Worm (Caenorhabditis elegans) whole organism, young adult: ENCODE data around the gene T01D1.4.

Source experiments
- B0261.1 ChIP-seq: sonication (generic microtip); optimal IDR thresholded peaks from 2 replicates; lab custom pipeline; 2016; ENCODE audit warnings: mild to moderate bottlenecking, missing genetic modification characterization, moderate library complexity, missing compliant biosample characterization
- B0336.3 ChIP-seq: fragments of 200-800 bp; sonication (Bioruptor generic); IDR thresholded peaks from 2 replicates; pipeline ENCODE4 v1.3.6; 2022; ENCODE audit warnings: missing genetic modification characterization, missing compliant biosample characterization
- C06A6.2 ChIP-seq: fragments of 200-800 bp; sonication (Bioruptor generic); conservative IDR thresholded peaks from 2 replicates; pipeline ENCODE4 v1.3.6; 2022; ENCODE audit warnings: missing genetic modification characterization, missing compliant biosample characterization
- F23B12.7 ChIP-seq: sonication (generic microtip); optimal IDR thresholded peaks from 2 replicates; lab custom pipeline; 2017; ENCODE audit warnings: missing genetic modification characterization, mild to moderate bottlenecking, missing compliant biosample characterization, antibody characterized with exemption, moderate library complexity; ENCODE audit not compliant: insufficient read depth
- F39B2.1 ChIP-seq: fragments of 200-800 bp; sonication (Bioruptor generic); IDR thresholded peaks from 2 replicates; pipeline ENCODE4 v1.3.6; 2022; ENCODE audit warnings: missing genetic modification reagents, missing genetic modification characterization, missing compliant biosample characterization
- F55B11.4 ChIP-seq: sonication (generic microtip); optimal IDR thresholded peaks from 2 replicates; lab custom pipeline; 2016; ENCODE audit warnings: missing compliant biosample characterization, missing genetic modification characterization, borderline replicate concordance; ENCODE audit not compliant: insufficient read depth
- F57A8.1 ChIP-seq: fragments of 200-800 bp; sonication (Bioruptor generic); optimal IDR thresholded peaks from 2 replicates; lab custom pipeline; 2018; ENCODE audit warnings: mild to moderate bottlenecking, missing genetic modification characterization, moderate library complexity, missing compliant biosample characterization
- F57C9.4 ChIP-seq: sonication (generic microtip); optimal IDR thresholded peaks from 2 replicates; lab custom pipeline; 2017; ENCODE audit warnings: mild to moderate bottlenecking, missing genetic modification characterization, missing compliant biosample characterization
- T07F8.4 ChIP-seq: sonication (generic microtip); optimal IDR thresholded peaks from 2 replicates; lab custom pipeline; 2016; ENCODE audit warnings: mild to moderate bottlenecking, missing genetic modification characterization, moderate library complexity, missing compliant biosample characterization
- ama-1 ChIP-seq, 3 experiments: fragments of 150-350 bp in 1 of 3; sonication (generic microtip) in 2 of 3; optimal IDR thresholded peaks; 2 replicates each; lab custom pipeline; 2014 to 2018; ENCODE audit warnings: missing biosample characterization in 2 of 3, missing genetic modification characterization in 2 of 3, missing genetic modification reagents in 2 of 3
- aptf-2 ChIP-seq: fragments of 200-800 bp; sonication (Bioruptor generic); conservative IDR thresholded peaks from 2 replicates; pipeline ENCODE4 v1.3.6; 2022; ENCODE audit warnings: missing genetic modification reagents, missing genetic modification characterization, missing compliant biosample characterization
- aptf-3 ChIP-seq: fragments of 200-800 bp; sonication (Bioruptor generic); IDR thresholded peaks from 2 replicates; pipeline ENCODE4 v1.3.6; 2022; ENCODE audit warnings: missing genetic modification characterization, missing compliant biosample characterization
- bed-2 ChIP-seq: fragments of 200-800 bp; sonication (Bioruptor generic); IDR thresholded peaks from 2 replicates; pipeline ENCODE4 v1.3.6; 2022; ENCODE audit warnings: missing genetic modification reagents, missing genetic modification characterization, missing compliant biosample characterization
- ccch-3 ChIP-seq: fragments of 200-800 bp; sonication (Bioruptor generic); optimal IDR thresholded peaks from 2 replicates; lab custom pipeline; 2018; ENCODE audit warnings: mild to moderate bottlenecking, missing genetic modification characterization, missing compliant biosample characterization
- cebp-1 ChIP-seq, 2 experiments: fragments of 200-800 bp in 1 of 2; sonication (Bioruptor generic) in 1 of 2; sonication (generic microtip) in 1 of 2; IDR thresholded peaks in 1 of 2; optimal IDR thresholded peaks in 1 of 2; 2 replicates each; pipeline versions ENCODE4 v1.3.6 to Lab custom; 2017 to 2022; ENCODE audit warnings: missing compliant biosample characterization in 2 of 2, missing genetic modification characterization in 2 of 2, mild to moderate bottlenecking in 1 of 2, missing genetic modification reagents in 1 of 2, moderate library complexity in 1 of 2
- ceh-100 ChIP-seq: fragments of 200-800 bp; sonication (Bioruptor generic); IDR thresholded peaks from 2 replicates; pipeline ENCODE4 v1.3.6; 2022; ENCODE audit warnings: missing genetic modification reagents, missing genetic modification characterization, missing compliant biosample characterization
- ceh-91 ChIP-seq: fragments of 200-800 bp; sonication (Bioruptor generic); IDR thresholded peaks from 2 replicates; pipeline ENCODE4 v1.3.6; 2022; ENCODE audit warnings: missing genetic modification reagents, missing genetic modification characterization, missing compliant biosample characterization
- chd-7 ChIP-seq: sonication (generic microtip); optimal IDR thresholded peaks from 2 replicates; lab custom pipeline; 2016; ENCODE audit warnings: mild to moderate bottlenecking, missing genetic modification characterization, moderate library complexity, missing compliant biosample characterization
- die-1 ChIP-seq: sonication (generic microtip); optimal IDR thresholded peaks from 2 replicates; lab custom pipeline; 2016; ENCODE audit warnings: missing genotype, mild to moderate bottlenecking, missing genetic modification characterization, missing compliant biosample characterization
- dox-1 ChIP-seq: fragments of 200-800 bp; sonication (Bioruptor generic); IDR thresholded peaks from 2 replicates; pipeline ENCODE4 v1.3.6; 2022; ENCODE audit warnings: missing genetic modification reagents, missing genetic modification characterization, missing compliant biosample characterization
- him-1 ChIP-seq: sonication (generic microtip); optimal IDR thresholded peaks from 2 replicates; lab custom pipeline; 2016; ENCODE audit warnings: missing genotype, missing genetic modification reagents, missing genetic modification characterization, missing compliant biosample characterization
- hlh-26 ChIP-seq: fragments of 200-800 bp; sonication (Bioruptor generic); conservative IDR thresholded peaks from 2 replicates; pipeline ENCODE4 v1.3.6; 2022; ENCODE audit warnings: missing genetic modification reagents, missing genetic modification characterization, missing compliant biosample characterization
- hmg-20 ChIP-seq: fragments of 200-800 bp; sonication (Bioruptor generic); IDR thresholded peaks from 2 replicates; pipeline ENCODE4 v1.3.6; 2022; ENCODE audit warnings: missing genetic modification reagents, missing genetic modification characterization, missing compliant biosample characterization
- hsf-1 ChIP-seq: fragments of 200-800 bp; sonication (Bioruptor generic); IDR thresholded peaks from 2 replicates; pipeline ENCODE4 v1.3.6; 2022; ENCODE audit warnings: missing genetic modification reagents, missing genetic modification characterization, missing compliant biosample characterization
- lag-1 ChIP-seq: fragments of 200-800 bp; sonication (Bioruptor generic); IDR thresholded peaks from 2 replicates; pipeline ENCODE4 v1.3.6; 2022; ENCODE audit warnings: missing genetic modification reagents, missing genetic modification characterization, missing compliant biosample characterization
- let-526 ChIP-seq: fragments of 200-800 bp; sonication (Bioruptor generic); IDR thresholded peaks from 2 replicates; pipeline ENCODE4 v1.3.6; 2022; ENCODE audit warnings: missing genetic modification reagents, missing genetic modification characterization, missing compliant biosample characterization
- lir-1 ChIP-seq: fragments of 200-800 bp; sonication (Bioruptor generic); conservative IDR thresholded peaks from 2 replicates; pipeline ENCODE4 v1.3.6; 2022; ENCODE audit warnings: missing genetic modification reagents, missing genetic modification characterization, missing compliant biosample characterization
- lsy-27 ChIP-seq: sonication (generic microtip); optimal IDR thresholded peaks from 2 replicates; lab custom pipeline; 2017; ENCODE audit warnings: missing genetic modification characterization, mild to moderate bottlenecking, missing compliant biosample characterization, antibody characterized with exemption, missing genotype, borderline replicate concordance; ENCODE audit not compliant: insufficient read depth
- madf-8 ChIP-seq: fragments of 200-800 bp; sonication (Bioruptor generic); conservative IDR thresholded peaks from 2 replicates; pipeline ENCODE4 v1.3.6; 2022; ENCODE audit warnings: missing genetic modification reagents, missing genetic modification characterization, missing compliant biosample characterization
- mes-4 ChIP-seq: sonication (generic microtip); optimal IDR thresholded peaks from 2 replicates; lab custom pipeline; 2016; ENCODE audit warnings: missing genotype, missing genetic modification characterization, missing compliant biosample characterization
- mxl-1 ChIP-seq: sonication (generic microtip); optimal IDR thresholded peaks from 2 replicates; lab custom pipeline; 2016; ENCODE audit warnings: missing genetic modification characterization, missing compliant biosample characterization
- nfya-1 ChIP-seq: sonication (generic microtip); optimal IDR thresholded peaks from 2 replicates; lab custom pipeline; 2017; ENCODE audit warnings: antibody characterized with exemption, missing compliant biosample characterization, missing genetic modification characterization, borderline replicate concordance; ENCODE audit not compliant: insufficient read depth
- nhr-179 ChIP-seq: sonication (generic microtip); optimal IDR thresholded peaks from 2 replicates; lab custom pipeline; 2016; ENCODE audit warnings: mild to moderate bottlenecking, missing genetic modification characterization, missing compliant biosample characterization
- pbrm-1 ChIP-seq: fragments of 200-800 bp; sonication (Bioruptor generic); IDR thresholded peaks from 2 replicates; pipeline ENCODE4 v1.3.6; 2022; ENCODE audit warnings: missing genetic modification reagents, missing genetic modification characterization, missing compliant biosample characterization
- pha-4 ChIP-seq: fragments of 150-350 bp; sonication (generic microtip); optimal IDR thresholded peaks from 2 replicates; lab custom pipeline; 2014; ENCODE audit warnings: missing biosample characterization, missing genetic modification reagents, missing genetic modification characterization
- rpc-1 ChIP-seq, 2 experiments: fragments of 150-350 bp in 1 of 2; sonication (generic microtip) in 1 of 2; optimal IDR thresholded peaks; 2 replicates each; lab custom pipeline; 2014 to 2018; ENCODE audit warnings: missing biosample characterization in 1 of 2, missing genetic modification characterization in 1 of 2, missing genetic modification reagents in 1 of 2, missing genotype in 1 of 2
- sdz-38 ChIP-seq: sonication (generic microtip); optimal IDR thresholded peaks from 2 replicates; lab custom pipeline; 2016; ENCODE audit warnings: missing genotype, missing genetic modification characterization, missing compliant biosample characterization
- snpc-4 ChIP-seq, 5 experiments: fragments of 150-350 bp in 1 of 5; sonication (generic microtip) in 4 of 5; optimal IDR thresholded peaks; 2 replicates each; lab custom pipeline; 2014 to 2018; ENCODE audit warnings: missing genetic modification characterization in 5 of 5, missing biosample characterization in 3 of 5, antibody characterized with exemption in 2 of 5, mild to moderate bottlenecking in 2 of 5, missing compliant biosample characterization in 2 of 5, missing genotype in 2 of 5, moderate library complexity in 2 of 5, missing genetic modification reagents in 1 of 5
- sptf-2 ChIP-seq: fragments of 200-800 bp; sonication (Bioruptor generic); optimal IDR thresholded peaks from 2 replicates; lab custom pipeline; 2018; ENCODE audit warnings: mild to moderate bottlenecking, missing genetic modification characterization, missing compliant biosample characterization
- tbp1 ChIP-seq: fragments of 200-800 bp; sonication (Bioruptor generic); optimal IDR thresholded peaks from 2 replicates; lab custom pipeline; 2018; ENCODE audit warnings: mild to moderate bottlenecking, missing genetic modification characterization, missing compliant biosample characterization
- tlf-1 ChIP-seq: fragments of 200-800 bp; sonication (Bioruptor generic); optimal IDR thresholded peaks from 2 replicates; lab custom pipeline; 2018; ENCODE audit warnings: mild to moderate bottlenecking, missing genetic modification characterization, missing compliant biosample characterization
- unc-62 ChIP-seq: fragments of 150-350 bp; optimal IDR thresholded peaks from 2 replicates; lab custom pipeline; 2014; ENCODE audit warnings: missing biosample characterization, missing genetic modification reagents, missing genetic modification characterization
- xnd-1 ChIP-seq: sonication (generic microtip); optimal IDR thresholded peaks from 2 replicates; lab custom pipeline; 2016; ENCODE audit warnings: missing genotype, missing genetic modification reagents, missing genetic modification characterization, missing compliant biosample characterization
- zfh-2 ChIP-seq: fragments of 200-800 bp; sonication (Bioruptor generic); conservative IDR thresholded peaks from 2 replicates; pipeline ENCODE4 v1.3.6; 2022; ENCODE audit warnings: missing genetic modification reagents, missing genetic modification characterization, missing compliant biosample characterization
- ztf-18 ChIP-seq: sonication (generic microtip); optimal IDR thresholded peaks from 2 replicates; lab custom pipeline; 2016; ENCODE audit warnings: missing genotype, mild to moderate bottlenecking, missing genetic modification characterization, missing compliant biosample characterization
- ztf-26 ChIP-seq: sonication (generic microtip); optimal IDR thresholded peaks from 2 replicates; lab custom pipeline; 2017; ENCODE audit warnings: missing genetic modification characterization, missing compliant biosample characterization
- ztf-28 ChIP-seq: fragments of 200-800 bp; sonication (Bioruptor generic); IDR thresholded peaks from 2 replicates; pipeline ENCODE4 v1.3.6; 2022; ENCODE audit warnings: missing genetic modification reagents, missing genetic modification characterization, missing compliant biosample characterization

Gene T01D1.4

DNA sequence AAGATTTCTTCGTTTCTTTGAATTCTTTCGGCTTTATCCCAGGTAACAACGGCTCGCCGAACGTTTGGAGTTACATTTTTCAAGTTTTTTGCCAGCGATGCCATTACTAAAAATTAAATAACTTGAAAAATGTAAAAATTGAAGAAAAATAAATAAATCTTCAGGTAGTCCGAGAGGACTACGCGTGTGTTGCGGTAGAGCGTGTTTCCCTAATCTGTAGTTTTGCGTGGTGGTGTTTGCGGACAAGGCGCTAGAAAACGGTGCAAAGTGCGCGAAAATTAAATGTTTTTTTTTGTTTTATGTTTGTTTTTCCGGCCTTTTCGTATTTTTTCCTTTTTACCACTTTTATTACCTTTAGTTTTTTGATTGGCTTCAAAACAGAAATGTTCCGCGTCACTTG is 23.0 kb downstream of the T01D1.4 start, which contains the start of gene mrpl-28:
Gene mrpl-28 (minus strand): TSS at position 106 of the 400 bp plus-strand sequence.
- no peak for TF ChIP-seq bed-2
- no peak for TF ChIP-seq B0261.1 (tag; lab: Kevin White, UChicago)
- no peak for TF ChIP-seq hlh-26 (GFP tag; lab: Robert Waterston, UW)
- no peak for TF ChIP-seq C06A6.2
- TF ChIP-seq aptf-3 (GFP tag; lab: Robert Waterston, UW), result no peak
- TF ChIP-seq ztf-18 (tag; lab: Kevin White, UChicago), result peak; percentile 28
- no peak for TF ChIP-seq lag-1
- TF ChIP-seq B0336.3, result peak; percentile 52; the same call in 1 of the 2 replicates
- TF ChIP-seq sptf-2 (GFP tag; lab: Kevin White, UChicago), result no peak
- no peak for TF ChIP-seq rpc-1 (optimal IDR thresholded peaks at IDR 0.05; lab: Kevin White, UChicago)
- no peak for TF ChIP-seq rpc-1 (tag; optimal IDR thresholded peaks at IDR 0.05; lab: Kevin White, UChicago)
- TF ChIP-seq chd-7 (tag; lab: Kevin White, UChicago), result peak; percentile 46
- TF ChIP-seq ztf-28 (GFP tag; lab: Robert Waterston, UW), result no peak
- TF ChIP-seq mes-4, result no peak
- no peak for TF ChIP-seq let-526 (GFP tag; lab: Robert Waterston, UW)
- TF ChIP-seq him-1, result peak; percentile 12
- TF ChIP-seq F23B12.7 (tag; lab: Kevin White, UChicago), result peak; percentile 38
- TF ChIP-seq madf-8 (GFP tag; lab: Robert Waterston, UW), result no peak
- peak; percentile 89 for TF ChIP-seq pbrm-1 (GFP tag; lab: Robert Waterston, UW)
- TF ChIP-seq die-1 (tag; lab: Kevin White, UChicago), result no peak
- peak; percentile 87 for TF ChIP-seq dox-1 (GFP tag; lab: Robert Waterston, UW)
- TF ChIP-seq T07F8.4 (tag; lab: Kevin White, UChicago), result no peak
- TF ChIP-seq F55B11.4 (tag; lab: Kevin White, UChicago), result no peak
- TF ChIP-seq pha-4 (tag; lab: Kevin White, UChicago), result peak; percentile 3
- TF ChIP-seq ztf-26 (tag; lab: Kevin White, UChicago), result no peak
- TF ChIP-seq F57A8.1 (GFP tag; lab: Kevin White, UChicago), result no peak
- peak; percentile 60 for TF ChIP-seq tbp1 (GFP tag; lab: Kevin White, UChicago)
- peak; percentile 35; the same call in 1 of the 2 replicates for TF ChIP-seq ceh-91
- peak; percentile 80 for TF ChIP-seq lir-1
- TF ChIP-seq zfh-2 (GFP tag; lab: Robert Waterston, UW), result no peak
- peak; percentile 69 for TF ChIP-seq tlf-1 (GFP tag; lab: Kevin White, UChicago)
- TF ChIP-seq aptf-2, result no peak
- TF ChIP-seq nhr-179 (tag; lab: Kevin White, UChicago), result no peak
- no peak for TF ChIP-seq F39B2.1
- no peak for TF ChIP-seq unc-62 (GFP tag; lab: Kevin White, UChicago)
- TF ChIP-seq ceh-100 (GFP tag; lab: Robert Waterston, UW), result peak; percentile 76
- no peak for TF ChIP-seq ccch-3
- TF ChIP-seq cebp-1 (GFP tag; IDR thresholded peaks at IDR 0.05; lab: Robert Waterston, UW), result no peak
- TF ChIP-seq cebp-1 (tag; optimal IDR thresholded peaks at IDR 0.05; lab: Kevin White, UChicago), result peak; percentile 72
- no peak for TF ChIP-seq snpc-4 (GFP tag; optimal IDR thresholded peaks at IDR 0.05; lab: Kevin White, UChicago)
- peak in 3 of 4 experiments; percentile 56 to 72 (median 59) for TF ChIP-seq snpc-4 (tag; optimal IDR thresholded peaks at IDR 0.05; lab: Kevin White, UChicago)
- TF ChIP-seq lsy-27 (tag; lab: Kevin White, UChicago), result no peak
- TF ChIP-seq nfya-1 (tag; lab: Kevin White, UChicago), result no peak
- TF ChIP-seq sdz-38 (tag; lab: Kevin White, UChicago), result no peak
- no peak for TF ChIP-seq mxl-1 (tag; lab: Kevin White, UChicago)
- TF ChIP-seq xnd-1 (tag; lab: Kevin White, UChicago), result peak; percentile 22
- 0 out of 2 replicates have a peak, but pooled peaks have one; percentile 65 for TF ChIP-seq hmg-20 (GFP tag; lab: Robert Waterston, UW)
- TF ChIP-seq hsf-1 (GFP tag; lab: Robert Waterston, UW), result no peak
- no peak for TF ChIP-seq ama-1 (optimal IDR thresholded peaks at IDR 0.05; lab: Kevin White, UChicago)
- TF ChIP-seq ama-1 (GFP tag; optimal IDR thresholded peaks at IDR 0.05; lab: Kevin White, UChicago), result no peak
- no peak for TF ChIP-seq F57C9.4 (tag; lab: Kevin White, UChicago)
